Worm (Caenorhabditis elegans): ENCODE results near the gene dnj-18.

The dnj-18 gene

ce11 chrIII:4748109-4748508, 50.2 kb downstream of the dnj-18 start, which contains the start of gene col-89:
Gene col-89 (plus strand): TSS chrIII:4748127.
- TF ChIP-seq attf-3 (GFP tag; conservative IDR thresholded peaks at IDR 0.05) (no peak), dox-1 (GFP tag; IDR thresholded peaks at IDR 0.05) (no peak), aptf-2 (GFP tag; conservative IDR thresholded peaks at IDR 0.05) (no peak), him-1 (tag; optimal IDR thresholded peaks at IDR 0.05) (no peak), lag-1 (GFP tag; IDR thresholded peaks at IDR 0.05) (no peak), atf-7 (tag; optimal IDR thresholded peaks at IDR 0.05) (no peak), ztf-26 (tag; optimal IDR thresholded peaks at IDR 0.05) (no peak), lir-1 (GFP tag; conservative IDR thresholded peaks at IDR 0.05) (no peak), mcd-1 (GFP tag; IDR thresholded peaks at IDR 0.05) (no peak), gei-17 (GFP tag; optimal IDR thresholded peaks at IDR 0.05) (no peak), F10E7.11 (tag; optimal IDR thresholded peaks at IDR 0.05) (no peak), cebp-1 (GFP tag; IDR thresholded peaks at IDR 0.05) (no peak), cebp-1 (tag; optimal IDR thresholded peaks at IDR 0.05) (no peak), madf-8 (GFP tag; conservative IDR thresholded peaks at IDR 0.05) (no peak), F23B12.7 (tag; optimal IDR thresholded peaks at IDR 0.05; ENCODE audit: insufficient read depth) (no peak), ZK185.1 (tag; optimal IDR thresholded peaks at IDR 0.05; ENCODE audit: poor library complexity, severe bottlenecking) (no peak), egl-18 (GFP tag; IDR thresholded peaks at IDR 0.05) (no peak)

DNA sequence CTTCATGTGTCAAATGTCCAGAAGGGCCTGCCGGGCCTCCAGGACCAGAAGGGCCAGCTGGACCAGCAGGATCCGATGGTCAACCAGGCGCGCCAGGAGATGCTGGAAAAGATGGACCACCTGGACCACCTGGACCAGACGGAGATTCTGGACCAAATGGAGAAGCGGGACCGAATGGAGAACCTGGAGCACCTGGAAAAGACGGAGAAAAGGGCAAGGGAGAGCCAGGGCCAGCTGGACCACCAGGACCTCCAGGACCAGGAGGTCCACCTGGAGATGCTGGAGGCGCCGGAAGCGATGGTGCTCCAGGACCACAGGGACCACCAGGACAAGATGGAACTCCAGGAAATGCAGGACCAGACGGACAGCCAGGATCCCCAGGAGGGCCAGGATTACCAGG, 50.7 kb downstream of the dnj-18 start:
- TF ChIP-seq ccch-3 (GFP tag; optimal IDR thresholded peaks at IDR 0.05), result no peak
- peak; percentile 90 for TF ChIP-seq egrh-3 (GFP tag; IDR thresholded peaks at IDR 0.05)
- no peak for TF ChIP-seq pbrm-1 (GFP tag; IDR thresholded peaks at IDR 0.05)
- TF ChIP-seq rpc-1 (optimal IDR thresholded peaks at IDR 0.05), result no peak
- no peak for TF ChIP-seq rpc-1 (tag; optimal IDR thresholded peaks at IDR 0.05)
- no peak for TF ChIP-seq ceh-91 (GFP tag; IDR thresholded peaks at IDR 0.05)
- TF ChIP-seq F57A8.1 (GFP tag; optimal IDR thresholded peaks at IDR 0.05), result no peak
- peak; percentile 93 for TF ChIP-seq zfh-2 (GFP tag; conservative IDR thresholded peaks at IDR 0.05)
- TF ChIP-seq chd-7 (tag; optimal IDR thresholded peaks at IDR 0.05), result no peak
- TF ChIP-seq attf-6 (GFP tag; IDR thresholded peaks at IDR 0.05), result no peak
- TF ChIP-seq unc-130 (GFP tag; optimal IDR thresholded peaks at IDR 0.05), result no peak
- no peak for TF ChIP-seq egl-44 (GFP tag; IDR thresholded peaks at IDR 0.05)
- TF ChIP-seq lir-1 (GFP tag; conservative IDR thresholded peaks at IDR 0.05), result no peak
- TF ChIP-seq F22D6.2 (tag; optimal IDR thresholded peaks at IDR 0.05), result no peak
- TF ChIP-seq F37B4.10 (GFP tag; IDR thresholded peaks at IDR 0.05), result no peak
- no peak for TF ChIP-seq K11D2.4 (GFP tag; IDR thresholded peaks at IDR 0.05)
- no peak for TF ChIP-seq Y95B8A.8 (GFP tag; IDR thresholded peaks at IDR 0.05)
- no peak for TF ChIP-seq F33H1.4 (GFP tag; IDR thresholded peaks at IDR 0.05)

Data from whole organism, young adult.